Worm (Caenorhabditis elegans) whole organism, young adult: ENCODE results near the gene acr-23.

ENCODE experiments used
- Y67H2A.10 ChIP-seq: fragments of 200-800 bp; sonication (Bioruptor generic); conservative IDR thresholded peaks from 2 replicates; pipeline ENCODE4 v1.3.6; 2022; ENCODE audit warnings: missing genetic modification reagents, missing genetic modification characterization, missing compliant biosample characterization
- lag-1 ChIP-seq: fragments of 200-800 bp; sonication (Bioruptor generic); IDR thresholded peaks from 2 replicates; pipeline ENCODE4 v1.3.6; 2022; ENCODE audit warnings: missing genetic modification reagents, missing genetic modification characterization, missing compliant biosample characterization
- unc-130 ChIP-seq: sonication (generic microtip); optimal IDR thresholded peaks from 2 replicates; lab custom pipeline; 2016; ENCODE audit warnings: missing genetic modification reagents, missing genetic modification characterization, missing compliant biosample characterization

ce11 chrV:3611654-3612053, 47.7 kb downstream of the acr-23 start, which contains the start of gene T22F3.10:
- TF ChIP-seq Y67H2A.10 (GFP tag; lab: Robert Waterston, UW) (no peak), lag-1 (GFP tag; lab: Robert Waterston, UW) (no peak), unc-130 (no peak)
